Fruit fly (Drosophila melanogaster) whole organism, embryonic: ENCODE data around the gene CG9498.
A peak's percentile ranks its signal among the peaks of the same experiment; 100 is the strongest.

Source experiments
- B-H1 ChIP-seq: fragments of 200-800 bp; sonication (Bioruptor generic); IDR thresholded peaks from 3 replicates; pipeline ENCODE4 v1.3.6; 2022; ENCODE audit warnings: missing biosample characterization, missing genetic modification characterization
- B-H2 ChIP-seq: fragments of 200-800 bp; sonication (Bioruptor generic); optimal IDR thresholded peaks from 2 replicates; lab custom pipeline; 2018; ENCODE audit warnings: missing biosample characterization, mild to moderate bottlenecking, missing genetic modification characterization
- CG10267 ChIP-seq: fragments of 200-800 bp; sonication (Bioruptor generic); optimal IDR thresholded peaks from 2 replicates; lab custom pipeline; 2018; ENCODE audit warnings: missing biosample characterization, mild to moderate bottlenecking, missing genetic modification characterization, moderate library complexity
- CG11456 ChIP-seq: fragments of 200-800 bp; sonication (Bioruptor generic); IDR thresholded peaks from 3 replicates; pipeline ENCODE4 v1.3.6; 2022; ENCODE audit warnings: missing biosample characterization, missing genetic modification characterization
- CG12104 ChIP-seq: fragments of 200-800 bp; sonication (Bioruptor generic); optimal IDR thresholded peaks from 3 replicates; lab custom pipeline; 2016; ENCODE audit warnings: missing biosample characterization, missing genetic modification characterization
- CG13123 ChIP-seq: fragments of 200-800 bp; sonication (Bioruptor generic); optimal IDR thresholded peaks from 2 replicates; lab custom pipeline; 2016; ENCODE audit warnings: missing biosample characterization, missing genetic modification characterization
- CG13296 ChIP-seq: fragments of 200-800 bp; sonication (Bioruptor generic); optimal IDR thresholded peaks from 3 replicates; lab custom pipeline; 2018; ENCODE audit warnings: missing biosample characterization, mild to moderate bottlenecking, missing genetic modification characterization
- CG14050 ChIP-seq: fragments of 200-800 bp; sonication (Bioruptor generic); IDR thresholded peaks from 3 replicates; pipeline ENCODE4 v1.3.6; 2022; ENCODE audit warnings: missing biosample characterization, missing genetic modification characterization
- CG14710 ChIP-seq: fragments of 200-800 bp; sonication (Bioruptor generic); optimal IDR thresholded peaks from 3 replicates; lab custom pipeline; 2019; ENCODE audit warnings: missing biosample characterization, mild to moderate bottlenecking, missing genetic modification characterization, moderate library complexity
- CG15073 ChIP-seq: fragments of 200-800 bp; sonication (Bioruptor generic); optimal IDR thresholded peaks from 2 replicates; lab custom pipeline; 2016; ENCODE audit warnings: missing biosample characterization, missing genetic modification characterization
- CG16863 ChIP-seq: fragments of 200-800 bp; sonication (Bioruptor generic); optimal IDR thresholded peaks from 3 replicates; lab custom pipeline; 2016; ENCODE audit warnings: missing biosample characterization, missing genetic modification characterization
- CG17361 ChIP-seq: fragments of 200-800 bp; sonication (Bioruptor generic); IDR thresholded peaks from 3 replicates; pipeline ENCODE4 v1.3.6; 2022; ENCODE audit warnings: missing biosample characterization, missing genetic modification characterization
- CG17612 ChIP-seq: fragments of 200-800 bp; sonication (Bioruptor generic); IDR thresholded peaks from 2 replicates; pipeline ENCODE4 v1.3.6; 2022; ENCODE audit warnings: missing biosample characterization, missing genetic modification characterization
- CG17912 ChIP-seq: fragments of 200-800 bp; sonication (Bioruptor generic); optimal IDR thresholded peaks from 2 replicates; lab custom pipeline; 2018; ENCODE audit warnings: missing biosample characterization, mild to moderate bottlenecking, missing genetic modification characterization
- CG1832 ChIP-seq: fragments of 200-800 bp; sonication (Bioruptor generic); optimal IDR thresholded peaks from 2 replicates; lab custom pipeline; 2017; ENCODE audit warnings: missing biosample characterization, mild to moderate bottlenecking, missing genetic modification characterization, inconsistent platforms
- CG2116 ChIP-seq: fragments of 200-800 bp; sonication (Bioruptor generic); optimal IDR thresholded peaks from 3 replicates; lab custom pipeline; 2018; ENCODE audit warnings: missing biosample characterization, mild to moderate bottlenecking, missing genetic modification characterization
- CG31365 ChIP-seq: fragments of 200-800 bp; sonication (Bioruptor generic); optimal IDR thresholded peaks from 2 replicates; lab custom pipeline; 2018; ENCODE audit warnings: missing biosample characterization, mild to moderate bottlenecking, missing genetic modification characterization
- CG33213 ChIP-seq: fragments of 200-800 bp; sonication (Bioruptor generic); optimal IDR thresholded peaks from 3 replicates; lab custom pipeline; 2016; ENCODE audit warnings: missing biosample characterization, missing genetic modification characterization
- CG4707 ChIP-seq: fragments of 200-800 bp; sonication (Bioruptor generic); optimal IDR thresholded peaks from 2 replicates; lab custom pipeline; 2018; ENCODE audit warnings: missing biosample characterization, mild to moderate bottlenecking, missing genetic modification characterization, moderate library complexity
- CG6272 ChIP-seq: fragments of 200-800 bp; sonication (Bioruptor generic); IDR thresholded peaks from 2 replicates; pipeline ENCODE4 v1.3.6; 2022; ENCODE audit warnings: missing biosample characterization, missing genetic modification characterization
- CG7839 ChIP-seq: fragments of 200-800 bp; sonication (Bioruptor generic); optimal IDR thresholded peaks from 3 replicates; lab custom pipeline; 2018; ENCODE audit warnings: missing biosample characterization, mild to moderate bottlenecking, missing genetic modification characterization, moderate library complexity
- CG7987 ChIP-seq: fragments of 200-800 bp; sonication (Bioruptor generic); optimal IDR thresholded peaks from 2 replicates; lab custom pipeline; 2018; ENCODE audit warnings: missing biosample characterization, mild to moderate bottlenecking, missing genetic modification characterization, moderate library complexity
- CG8478 ChIP-seq: fragments of >200 bp; optimal IDR thresholded peaks from 2 replicates; lab custom pipeline; 2018
- Dek ChIP-seq: fragments of 200-800 bp; sonication (Bioruptor generic); optimal IDR thresholded peaks from 3 replicates; lab custom pipeline; 2019; ENCODE audit warnings: missing biosample characterization, mild to moderate bottlenecking, missing genetic modification characterization, moderate library complexity
- Dip3 ChIP-seq: fragments of 200-800 bp; sonication (Bioruptor generic); optimal IDR thresholded peaks from 3 replicates; lab custom pipeline; 2016; ENCODE audit warnings: missing biosample characterization, missing genetic modification characterization
- Ets65A ChIP-seq: fragments of 200-800 bp; sonication (Bioruptor generic); peaks from one replicate; lab custom pipeline; 2016; ENCODE audit warnings: missing biosample characterization, missing genetic modification characterization
- GATAe ChIP-seq: fragments of 200-800 bp; sonication (Bioruptor generic); conservative IDR thresholded peaks from 2 replicates; pipeline ENCODE4 v1.3.6; 2022; ENCODE audit warnings: missing biosample characterization, missing genetic modification characterization
- HmgD ChIP-seq: fragments of 200-800 bp; sonication (Bioruptor generic); optimal IDR thresholded peaks from 3 replicates; lab custom pipeline; 2016; ENCODE audit warnings: missing biosample characterization, missing genetic modification characterization
- Hmx ChIP-seq: fragments of 200-800 bp; sonication (Bioruptor generic); optimal IDR thresholded peaks from 2 replicates; lab custom pipeline; 2016; ENCODE audit warnings: missing biosample characterization, missing genetic modification characterization
- Mad ChIP-seq: fragments of 200-800 bp; sonication (Bioruptor generic); optimal IDR thresholded peaks from 2 replicates; lab custom pipeline; 2016; ENCODE audit warnings: missing biosample characterization, missing genetic modification characterization
- NC2α ChIP-seq: fragments of 200-800 bp; sonication (Bioruptor generic); optimal IDR thresholded peaks from 2 replicates; lab custom pipeline; 2016; ENCODE audit warnings: missing biosample characterization, missing genetic modification characterization
- Optix ChIP-seq: fragments of 200-800 bp; sonication (Bioruptor generic); IDR thresholded peaks from 3 replicates; pipeline ENCODE4 v1.3.6; 2022; ENCODE audit warnings: missing biosample characterization, missing genetic modification characterization
- Rfx ChIP-seq: fragments of 200-800 bp; sonication (Bioruptor generic); IDR thresholded peaks from 2 replicates; pipeline ENCODE4 v1.3.6; 2022; ENCODE audit warnings: missing biosample characterization, missing genetic modification characterization
- Ssrp ChIP-seq: fragments of 200-800 bp; sonication (Bioruptor generic); optimal IDR thresholded peaks from 2 replicates; lab custom pipeline; 2018; ENCODE audit warnings: missing biosample characterization, mild to moderate bottlenecking, missing genetic modification characterization, moderate library complexity
- bowl ChIP-seq: fragments of 200-800 bp; sonication (Bioruptor generic); IDR thresholded peaks from 2 replicates; pipeline ENCODE4 v1.3.6; 2022; ENCODE audit warnings: missing biosample characterization, missing genetic modification characterization
- cato ChIP-seq: fragments of 200-800 bp; sonication (Bioruptor generic); optimal IDR thresholded peaks from 2 replicates; lab custom pipeline; 2016; ENCODE audit warnings: missing biosample characterization, missing genetic modification characterization, borderline replicate concordance
- danr ChIP-seq: fragments of 200-800 bp; sonication (Bioruptor generic); IDR thresholded peaks from 2 replicates; pipeline ENCODE4 v1.3.6; 2022; ENCODE audit warnings: missing biosample characterization, missing genetic modification characterization
- dimm ChIP-seq: fragments of 200-800 bp; sonication (Bioruptor generic); IDR thresholded peaks from 2 replicates; pipeline ENCODE4 v1.3.6; 2022; ENCODE audit warnings: missing biosample characterization, missing genetic modification characterization
- disco-r ChIP-seq: fragments of 200-800 bp; sonication (Bioruptor generic); optimal IDR thresholded peaks from 2 replicates; lab custom pipeline; 2016; ENCODE audit warnings: missing biosample characterization, missing genetic modification characterization
- dmrt11E ChIP-seq: fragments of 200-800 bp; sonication (Bioruptor generic); optimal IDR thresholded peaks from 3 replicates; lab custom pipeline; 2018; ENCODE audit warnings: missing biosample characterization, mild to moderate bottlenecking, missing genetic modification characterization, moderate library complexity
- dpn ChIP-seq, 2 experiments: fragments of 200-800 bp; sonication (Bioruptor generic); optimal IDR thresholded peaks; 3 replicates each; lab custom pipeline; 2016; ENCODE audit warnings: missing biosample characterization in 2 of 2, missing genetic modification characterization in 2 of 2
- inv ChIP-seq: fragments of 200-800 bp; sonication (Bioruptor generic); IDR thresholded peaks from 2 replicates; pipeline ENCODE4 v1.3.6; 2022; ENCODE audit warnings: missing biosample characterization, missing genetic modification characterization; ENCODE audit not compliant: partially characterized antibody
- odd ChIP-seq: fragments of 200-800 bp; sonication (Bioruptor generic); optimal IDR thresholded peaks from 2 replicates; lab custom pipeline; 2017; ENCODE audit warnings: missing biosample characterization, mild to moderate bottlenecking, missing genetic modification characterization
- prd ChIP-seq, 3 experiments: fragments of >200 bp in 2 of 3; fragments of 200-800 bp in 1 of 3; sonication (Bioruptor generic) in 1 of 3; optimal IDR thresholded peaks in 2 of 3; IDR thresholded peaks in 1 of 3; 2 replicates in 2 of 3; 3 replicates in 1 of 3; pipeline versions ENCODE4 v1.3.6 to Lab custom; 2017 to 2022; ENCODE audit warnings: missing biosample characterization in 1 of 3, missing genetic modification characterization in 1 of 3
- row ChIP-seq: fragments of 200-800 bp; sonication (Bioruptor generic); IDR thresholded peaks from 3 replicates; pipeline ENCODE4 v1.3.6; 2022; ENCODE audit warnings: missing biosample characterization, missing genetic modification characterization
- shn ChIP-seq: fragments of 200-800 bp; sonication (Bioruptor generic); optimal IDR thresholded peaks from 3 replicates; lab custom pipeline; 2016; ENCODE audit warnings: missing biosample characterization, missing genetic modification characterization
- tgo ChIP-seq: fragments of 200-800 bp; sonication (Bioruptor generic); IDR thresholded peaks from 3 replicates; pipeline ENCODE4 v1.3.6; 2022; ENCODE audit warnings: missing biosample characterization, missing genetic modification characterization
- tio ChIP-seq: fragments of 200-800 bp; sonication (Bioruptor generic); optimal IDR thresholded peaks from 2 replicates; lab custom pipeline; 2017; ENCODE audit warnings: missing biosample characterization, missing genetic modification characterization, inconsistent platforms
- tna ChIP-seq: fragments of 200-800 bp; sonication (Bioruptor generic); IDR thresholded peaks from 2 replicates; pipeline ENCODE4 v1.3.6; 2022; ENCODE audit warnings: missing biosample characterization, missing genetic modification characterization; ENCODE audit not compliant: partially characterized antibody
- zfh1 ChIP-seq: fragments of 200-800 bp; sonication (Bioruptor generic); IDR thresholded peaks from 3 replicates; pipeline ENCODE4 v1.3.6; 2022; ENCODE audit warnings: missing biosample characterization, missing genetic modification characterization
- zfh2 ChIP-seq: fragments of 200-800 bp; sonication (Bioruptor generic); optimal IDR thresholded peaks from 2 replicates; lab custom pipeline; 2016; ENCODE audit warnings: missing biosample characterization, missing genetic modification characterization

The CG9498 gene

dm6 chr2L:6351809-6352182, 962 bp upstream of the CG9498 start (continued):
- peak; percentile 51 for TF ChIP-seq odd
- TF ChIP-seq danr (GFP tag; lab: Robert Waterston, UW): peak; percentile 84
- TF ChIP-seq CG2116 (GFP tag; lab: Kevin White, UChicago): no peak
- peak; percentile 15 for TF ChIP-seq CG15073 (GFP tag; lab: Kevin White, UChicago)
- TF ChIP-seq cato: peak; percentile 32
- no peak for TF ChIP-seq prd (optimal IDR thresholded peaks at IDR 0.05; lab: Kevin White, UChicago)
- peak; percentile 90 for TF ChIP-seq prd (GFP tag; IDR thresholded peaks at IDR 0.05; lab: Robert Waterston, UW)
- TF ChIP-seq CG17612 (GFP tag; lab: Robert Waterston, UW): peak; percentile 72
- peak; percentile 96 for TF ChIP-seq row (GFP tag; lab: Robert Waterston, UW)
- TF ChIP-seq zfh1 (GFP tag; lab: Robert Waterston, UW): 0 out of 3 replicates have a peak, but pooled peaks have one; percentile 47
- TF ChIP-seq CG17912 (GFP tag; lab: Kevin White, UChicago): peak; percentile 36
- peak; percentile 88 for TF ChIP-seq tgo (GFP tag; lab: Robert Waterston, UW)
- TF ChIP-seq CG1832 (GFP tag; lab: Kevin White, UChicago): no peak
- peak; percentile 94 for TF ChIP-seq Ets65A
- TF ChIP-seq CG7987 (GFP tag; lab: Kevin White, UChicago): peak; percentile 48
- peak; percentile 90 for TF ChIP-seq zfh2
- TF ChIP-seq tna (GFP tag; lab: Robert Waterston, UW): no peak
- TF ChIP-seq Rfx (GFP tag; lab: Robert Waterston, UW): peak; percentile 94
- TF ChIP-seq dpn (GFP tag; optimal IDR thresholded peaks at IDR 0.05; lab: Kevin White, UChicago): peak; percentile 83 to 88
- peak; percentile 85 for TF ChIP-seq CG11456 (GFP tag; lab: Robert Waterston, UW)
- peak; percentile 85 for TF ChIP-seq Dip3 (GFP tag; lab: Kevin White, UChicago)
- peak; percentile 88 for TF ChIP-seq B-H2
- peak; percentile 4 for TF ChIP-seq CG13123 (GFP tag; lab: Kevin White, UChicago)
- TF ChIP-seq CG14710 (tag; lab: Kevin White, UChicago): peak; percentile 27
- no peak for TF ChIP-seq dmrt11E
- TF ChIP-seq shn (GFP tag; lab: Kevin White, UChicago): peak; percentile 69
- TF ChIP-seq CG13296 (GFP tag; lab: Kevin White, UChicago): peak; percentile 86
- TF ChIP-seq CG16863: peak; percentile 71
- TF ChIP-seq disco-r: peak; percentile 68
- TF ChIP-seq CG31365 (tag; lab: Kevin White, UChicago): peak; percentile 14
- TF ChIP-seq dimm (GFP tag; lab: Robert Waterston, UW): peak; percentile 71
- peak; percentile 71; the same call in 2 of the 3 replicates for TF ChIP-seq CG17361 (GFP tag; lab: Robert Waterston, UW)
- TF ChIP-seq Dek (tag; lab: Kevin White, UChicago): peak; percentile 93
- TF ChIP-seq Mad (GFP tag; lab: Kevin White, UChicago): peak; percentile 48
- peak; percentile 70; the same call in 2 of the 3 replicates for TF ChIP-seq CG14050
- TF ChIP-seq NC2α (GFP tag; lab: Kevin White, UChicago): peak; percentile 27
- no peak for TF ChIP-seq CG4707 (GFP tag; lab: Kevin White, UChicago)
- no peak for TF ChIP-seq CG8478 (lab: Kevin White, UChicago)
- TF ChIP-seq CG10267 (tag; lab: Kevin White, UChicago): peak; percentile 66
- peak; percentile 78 for TF ChIP-seq Hmx (GFP tag; lab: Kevin White, UChicago)
- TF ChIP-seq CG12104 (GFP tag; lab: Kevin White, UChicago): peak; percentile 73
- no peak for TF ChIP-seq bowl
- TF ChIP-seq tio (GFP tag; lab: Kevin White, UChicago): peak; percentile 76
- TF ChIP-seq Optix: peak; percentile 63; the same call in 2 of the 3 replicates
- TF ChIP-seq CG7839: peak; percentile 95
- peak; percentile 88 for TF ChIP-seq GATAe (GFP tag; lab: Robert Waterston, UW)
- TF ChIP-seq inv (GFP tag; lab: Robert Waterston, UW): peak; percentile 61
- peak; percentile 75 for TF ChIP-seq Ssrp (tag; lab: Kevin White, UChicago)
- TF ChIP-seq CG33213: peak; percentile 61
- TF ChIP-seq CG6272 (GFP tag; lab: Robert Waterston, UW): peak; percentile 88
- TF ChIP-seq HmgD (GFP tag; lab: Kevin White, UChicago): peak; percentile 49
- TF ChIP-seq B-H1 (GFP tag; lab: Robert Waterston, UW): peak; percentile 78
